Worm (Caenorhabditis elegans): ENCODE data around the gene Y71H2AM.25.

DNA sequence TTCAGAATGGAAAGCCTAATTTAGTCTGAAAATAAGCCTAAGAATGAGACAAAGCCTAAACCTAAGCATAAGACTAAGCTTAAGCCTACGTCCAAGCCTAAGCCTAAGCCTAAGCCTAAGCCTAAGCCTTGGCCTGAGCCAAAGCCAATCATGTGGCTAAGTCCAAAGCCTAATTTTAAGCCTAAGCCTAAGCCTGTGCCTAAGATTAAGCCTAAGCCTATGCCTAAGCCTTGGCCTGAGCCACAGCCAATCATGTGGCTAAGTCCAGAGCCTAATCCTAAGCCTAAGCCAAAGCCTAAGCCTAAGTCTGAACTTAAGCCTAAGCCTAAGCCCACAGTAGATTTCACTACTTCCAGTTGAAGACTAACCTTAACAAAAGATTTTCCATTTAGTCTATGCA is 44.8 kb upstream of the Y71H2AM.25 start:
- TF ChIP-seq R02D3.7 (tag; optimal IDR thresholded peaks at IDR 0.05) (no peak), aly-2 (tag; optimal IDR thresholded peaks at IDR 0.05) (no peak), mdl-1 (tag; optimal IDR thresholded peaks at IDR 0.05) (no peak)

All from whole organism, L2 larva.